Fruit fly (Drosophila melanogaster): Measurements from ENCODE around the gene CG4022.

Gene CG4022

dm6 chr3L:9366850-9367430, 43.7 kb downstream of the CG4022 start, which contains the start of the genes Klp67A and CG4452 (continued):
- TF ChIP-seq pho (GFP tag; optimal IDR thresholded peaks at IDR 0.05) (peak; percentile 43), Deaf1 (tag; optimal IDR thresholded peaks at IDR 0.05) (no peak), Mad (GFP tag; optimal IDR thresholded peaks at IDR 0.05) (no peak), CG12659 (GFP tag; optimal IDR thresholded peaks at IDR 0.05) (peak; percentile 79), CG2889 (GFP tag; IDR thresholded peaks at IDR 0.05) (0 out of 3 replicates have a peak, but pooled peaks have one; percentile 45), CG2202 (tag; optimal IDR thresholded peaks at IDR 0.05) (no peak), usp (GFP tag; optimal IDR thresholded peaks at IDR 0.05) (no peak), klu (GFP tag; IDR thresholded peaks at IDR 0.05) (no peak), CG33557 (GFP tag; optimal IDR thresholded peaks at IDR 0.05) (peak; percentile 55), dati (GFP tag; IDR thresholded peaks at IDR 0.05) (no peak), CG17186 (GFP tag; optimal IDR thresholded peaks at IDR 0.05) (peak; percentile 55), pan (optimal IDR thresholded peaks at IDR 0.05) (no peak), pan (GFP tag; optimal IDR thresholded peaks at IDR 0.05 in 1 of 2, IDR thresholded peaks at IDR 0.05 in 1 of 2) (peak in 1 of 2 experiments; percentile 5), CG30403 (GFP tag; optimal IDR thresholded peaks at IDR 0.05) (peak; percentile 69), CG1603 (tag; optimal IDR thresholded peaks at IDR 0.05) (peak; percentile 20), hb (GFP tag; IDR thresholded peaks at IDR 0.05; ENCODE audit: partially characterized antibody) (peak; percentile 92; the same call in 2 of the 3 replicates), ftz-f1 (GFP tag; optimal IDR thresholded peaks at IDR 0.05) (no peak), CG12104 (GFP tag; optimal IDR thresholded peaks at IDR 0.05) (peak; percentile 21), CG32532 (GFP tag; IDR thresholded peaks at IDR 0.05) (peak; percentile 45; the same call in 1 of the 2 replicates), CG6813 (GFP tag; optimal IDR thresholded peaks at IDR 0.05) (no peak), CG17385 (GFP tag; optimal IDR thresholded peaks at IDR 0.05) (peak; percentile 5), Spps (tag; optimal IDR thresholded peaks at IDR 0.05) (peak; percentile 27), bigmax (GFP tag; optimal IDR thresholded peaks at IDR 0.05) (no peak), vfl (GFP tag; optimal IDR thresholded peaks at IDR 0.05) (peak; percentile 61), pnt (GFP tag; optimal IDR thresholded peaks at IDR 0.05) (no peak), CG12236 (GFP tag; optimal IDR thresholded peaks at IDR 0.05) (no peak), E2f2 (GFP tag; IDR thresholded peaks at IDR 0.05) (peak; percentile 69; the same call in 1 of the 2 replicates), inv (GFP tag; IDR thresholded peaks at IDR 0.05; ENCODE audit: partially characterized antibody) (peak; percentile 89), twi (tag; optimal IDR thresholded peaks at IDR 0.05) (peak; percentile 52), Chrac-16 (GFP tag; optimal IDR thresholded peaks at IDR 0.05) (no peak), CG18011 (GFP tag; optimal IDR thresholded peaks at IDR 0.05) (peak; percentile 11), CG31365 (tag; optimal IDR thresholded peaks at IDR 0.05) (no peak), lola (GFP tag; optimal IDR thresholded peaks at IDR 0.05) (peak in 1 of 3 experiments; percentile 56), CG18476 (GFP tag; optimal IDR thresholded peaks at IDR 0.05) (peak; percentile 37), CG8281 (tag; optimal IDR thresholded peaks at IDR 0.05) (no peak), CG15696 (tag; optimal IDR thresholded peaks at IDR 0.05) (peak; percentile 37), Nf-YC (tag; optimal IDR thresholded peaks at IDR 0.05) (peak; percentile 59), CG18764 (GFP tag; optimal IDR thresholded peaks at IDR 0.05) (peak; percentile 17), row (GFP tag; IDR thresholded peaks at IDR 0.05) (peak; percentile 72), CG16815 (GFP tag; optimal IDR thresholded peaks at IDR 0.05) (no peak), CG4404 (GFP tag; IDR thresholded peaks at IDR 0.05) (peak; percentile 30; the same call in 1 of the 2 replicates), amos (GFP tag; IDR thresholded peaks at IDR 0.05; ENCODE audit: partially characterized antibody) (peak; percentile 87), CG10267 (tag; optimal IDR thresholded peaks at IDR 0.05) (peak; percentile 75), Vsx1 (GFP tag; optimal IDR thresholded peaks at IDR 0.05) (no peak), CG9797 (GFP tag; optimal IDR thresholded peaks at IDR 0.05) (peak; percentile 51), croc (GFP tag; conservative IDR thresholded peaks at IDR 0.05) (no peak), CG34376 (GFP tag; optimal IDR thresholded peaks at IDR 0.05) (peak; percentile 5), CG15479 (GFP tag; optimal IDR thresholded peaks at IDR 0.05) (peak; percentile 27), al (GFP tag; IDR thresholded peaks at IDR 0.05) (0 out of 2 replicates have a peak, but pooled peaks have one; percentile 34)

Measured in whole organism, embryonic.